1 fruit fly cellular context compared by ENCODE assay signal in the genomic region with DNA sequence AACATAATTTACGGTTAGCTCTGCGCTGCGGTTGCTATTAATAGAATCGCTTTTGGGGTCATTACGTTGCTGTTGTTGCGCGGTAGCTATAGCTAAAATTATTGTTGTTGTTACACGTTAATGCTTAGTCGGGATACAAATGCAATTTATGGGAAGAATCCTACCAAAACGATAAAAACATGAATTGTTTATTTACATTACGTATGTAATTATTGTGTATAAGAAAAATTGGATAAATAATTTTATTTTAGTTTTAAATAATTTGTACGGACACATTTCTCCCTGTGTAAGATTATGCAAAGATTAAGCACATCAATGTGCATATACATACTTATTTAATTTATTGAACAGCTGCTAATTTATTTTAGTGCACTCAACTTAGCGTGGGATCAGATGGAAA.
TF ChIP-seq lines count a peak whose summit lies in the region.

No protein-coding gene starts in this region.

TF ChIP-seq in whole organism, embryonic, 481 proteins besides CTCF, POLR2A, EP300 and RAD21 (continued from another document and continues in another):
- TF ChIP-seq sens (GFP tag; lab: Kevin White, UChicago): peak; percentile 69
- no peak for TF ChIP-seq MESR4 (GFP tag; optimal IDR thresholded peaks at IDR 0.05; lab: Kevin White, UChicago)
- peak; percentile 62 for TF ChIP-seq Abd-B (GFP tag; optimal IDR thresholded peaks at IDR 0.05; lab: Kevin White, UChicago)
- TF ChIP-seq CG4707 (GFP tag; optimal IDR thresholded peaks at IDR 0.05; lab: Kevin White, UChicago): peak; percentile 42
- TF ChIP-seq CG17359 (tag; optimal IDR thresholded peaks at IDR 0.05; lab: Kevin White, UChicago): peak; percentile 70
- peak; percentile 52 for TF ChIP-seq ewg (GFP tag; optimal IDR thresholded peaks at IDR 0.05; lab: Kevin White, UChicago)
- TF ChIP-seq Hr3 (GFP tag; optimal IDR thresholded peaks at IDR 0.05; lab: Kevin White, UChicago): peak; percentile 30
- TF ChIP-seq tap (tag; optimal IDR thresholded peaks at IDR 0.05; lab: Kevin White, UChicago): peak; percentile 68
- TF ChIP-seq CG17385 (GFP tag; optimal IDR thresholded peaks at IDR 0.05; lab: Kevin White, UChicago): peak; percentile 49
- TF ChIP-seq CG10462 (GFP tag; optimal IDR thresholded peaks at IDR 0.05; lab: Kevin White, UChicago): no peak
- peak; percentile 7 for TF ChIP-seq Sry-β (GFP tag; optimal IDR thresholded peaks at IDR 0.05; lab: Kevin White, UChicago)
- TF ChIP-seq Hr51 (GFP tag; optimal IDR thresholded peaks at IDR 0.05; lab: Kevin White, UChicago): peak in 1 of 2 experiments; percentile 67
- peak; percentile 6 for TF ChIP-seq CG31388 (GFP tag; optimal IDR thresholded peaks at IDR 0.05; lab: Kevin White, UChicago)
- TF ChIP-seq mld (GFP tag; IDR thresholded peaks at IDR 0.05; lab: Robert Waterston, UW; ENCODE audit: partially characterized antibody): no peak
- TF ChIP-seq CG10979 (tag; optimal IDR thresholded peaks at IDR 0.05; lab: Kevin White, UChicago): peak; percentile 84
- TF ChIP-seq PHDP (tag; optimal IDR thresholded peaks at IDR 0.05; lab: Kevin White, UChicago): peak; percentile 79
- peak in 1 of 2 experiments; percentile 52 for TF ChIP-seq eve (GFP tag; optimal IDR thresholded peaks at IDR 0.05; lab: Kevin White, UChicago)
- TF ChIP-seq oc (tag; optimal IDR thresholded peaks at IDR 0.05; lab: Kevin White, UChicago): peak; percentile 73
- no peak for TF ChIP-seq Trl (optimal IDR thresholded peaks at IDR 0.05; lab: Kevin White, UChicago)
- no peak for TF ChIP-seq Trl (GFP tag; optimal IDR thresholded peaks at IDR 0.05; lab: Kevin White, UChicago)
- no peak for TF ChIP-seq bcd (GFP tag; optimal IDR thresholded peaks at IDR 0.05; lab: Kevin White, UChicago)
- peak; percentile 74 for TF ChIP-seq CG14710 (tag; optimal IDR thresholded peaks at IDR 0.05; lab: Kevin White, UChicago)
- TF ChIP-seq NC2α (GFP tag; optimal IDR thresholded peaks at IDR 0.05; lab: Kevin White, UChicago): no peak
- no peak for TF ChIP-seq CG14014 (GFP tag; IDR thresholded peaks at IDR 0.05; lab: Robert Waterston, UW)
- peak; percentile 22 for TF ChIP-seq Lhr (GFP tag; optimal IDR thresholded peaks at IDR 0.05; lab: Kevin White, UChicago)
- peak; percentile 72; the same call in 1 of the 2 replicates for TF ChIP-seq CG31441 (GFP tag; IDR thresholded peaks at IDR 0.05; lab: Robert Waterston, UW)
- TF ChIP-seq CG12391 (tag; optimal IDR thresholded peaks at IDR 0.05; lab: Kevin White, UChicago): peak; percentile 74
- TF ChIP-seq row (GFP tag; IDR thresholded peaks at IDR 0.05; lab: Robert Waterston, UW): peak; percentile 55; the same call in 2 of the 3 replicates
- TF ChIP-seq CG1529 (GFP tag; optimal IDR thresholded peaks at IDR 0.05; lab: Kevin White, UChicago): peak; percentile 20
- peak; percentile 61 for TF ChIP-seq ATbp (GFP tag; optimal IDR thresholded peaks at IDR 0.05; lab: Kevin White, UChicago)
- TF ChIP-seq CG4360 (GFP tag; IDR thresholded peaks at IDR 0.05; lab: Robert Waterston, UW): peak; percentile 33; the same call in 1 of the 2 replicates
- TF ChIP-seq Fer3 (tag; optimal IDR thresholded peaks at IDR 0.05; lab: Kevin White, UChicago): peak; percentile 26
- peak; percentile 85 for TF ChIP-seq CG18262 (tag; optimal IDR thresholded peaks at IDR 0.05; lab: Kevin White, UChicago)
- TF ChIP-seq Taf1 (GFP tag; IDR thresholded peaks at IDR 0.05; lab: Robert Waterston, UW): no peak
- peak; percentile 26 for TF ChIP-seq run (tag; optimal IDR thresholded peaks at IDR 0.05; lab: Kevin White, UChicago)
- TF ChIP-seq CG13894 (tag; optimal IDR thresholded peaks at IDR 0.05; lab: Kevin White, UChicago): no peak
- peak in 1 of 2 experiments; percentile 27 for TF ChIP-seq dpn (GFP tag; optimal IDR thresholded peaks at IDR 0.05; lab: Kevin White, UChicago)
- peak; percentile 75 for TF ChIP-seq D19A (tag; optimal IDR thresholded peaks at IDR 0.05; lab: Kevin White, UChicago)
- TF ChIP-seq CG32772 (GFP tag; IDR thresholded peaks at IDR 0.05; lab: Robert Waterston, UW): no peak
- TF ChIP-seq trem (tag; optimal IDR thresholded peaks at IDR 0.05; lab: Kevin White, UChicago): peak; percentile 64
- TF ChIP-seq Ssrp (tag; optimal IDR thresholded peaks at IDR 0.05; lab: Kevin White, UChicago): peak; percentile 76
- peak; percentile 49 for TF ChIP-seq HLH3B (GFP tag; IDR thresholded peaks at IDR 0.05; lab: Robert Waterston, UW)
- peak; percentile 51 for TF ChIP-seq CG10267 (tag; optimal IDR thresholded peaks at IDR 0.05; lab: Kevin White, UChicago)
- no peak for TF ChIP-seq CG2129 (GFP tag; IDR thresholded peaks at IDR 0.05; lab: Robert Waterston, UW; ENCODE audit: partially characterized antibody)
- no peak for TF ChIP-seq Ada2b (GFP tag; IDR thresholded peaks at IDR 0.05; lab: Robert Waterston, UW)
- TF ChIP-seq CG13424 (tag; optimal IDR thresholded peaks at IDR 0.05; lab: Kevin White, UChicago): peak; percentile 71
- peak; percentile 71 for TF ChIP-seq gsb-n (tag; optimal IDR thresholded peaks at IDR 0.05; lab: Kevin White, UChicago)
- peak; percentile 45 for TF ChIP-seq wor (GFP tag; IDR thresholded peaks at IDR 0.05; lab: Robert Waterston, UW)
- TF ChIP-seq CG10959 (GFP tag; IDR thresholded peaks at IDR 0.05; lab: Robert Waterston, UW): no peak
- no peak for TF ChIP-seq sc (optimal IDR thresholded peaks at IDR 0.05; lab: Kevin White, UChicago)
- peak; percentile 17 for TF ChIP-seq sc (GFP tag; optimal IDR thresholded peaks at IDR 0.05; lab: Kevin White, UChicago)
- TF ChIP-seq CG11093 (GFP tag; IDR thresholded peaks at IDR 0.05; lab: Robert Waterston, UW): 0 out of 3 replicates have a peak, but pooled peaks have one; percentile 10
- TF ChIP-seq Mes4 (GFP tag; optimal IDR thresholded peaks at IDR 0.05; lab: Kevin White, UChicago): no peak
- no peak for TF ChIP-seq CG10543 (GFP tag; optimal IDR thresholded peaks at IDR 0.05; lab: Kevin White, UChicago)
- no peak for TF ChIP-seq chif (GFP tag; optimal IDR thresholded peaks at IDR 0.05; lab: Kevin White, UChicago)
- TF ChIP-seq CG15269 (tag; optimal IDR thresholded peaks at IDR 0.05; lab: Kevin White, UChicago): peak; percentile 42
- peak; percentile 46 for TF ChIP-seq salm (tag; optimal IDR thresholded peaks at IDR 0.05; lab: Kevin White, UChicago)
- TF ChIP-seq CG18599 (GFP tag; optimal IDR thresholded peaks at IDR 0.05; lab: Kevin White, UChicago): no peak
- TF ChIP-seq BEAF-32 (GFP tag; optimal IDR thresholded peaks at IDR 0.05; lab: Kevin White, UChicago): no peak
- TF ChIP-seq kah (GFP tag; optimal IDR thresholded peaks at IDR 0.05; lab: Kevin White, UChicago): peak; percentile 46
- peak; percentile 3 for TF ChIP-seq nau (GFP tag; optimal IDR thresholded peaks at IDR 0.05; lab: Kevin White, UChicago)
- TF ChIP-seq sisA (GFP tag; IDR thresholded peaks at IDR 0.05; lab: Robert Waterston, UW): peak; percentile 43; the same call in 1 of the 2 replicates
- no peak for TF ChIP-seq so (GFP tag; IDR thresholded peaks at IDR 0.05; lab: Robert Waterston, UW)
- peak; percentile 80 for TF ChIP-seq CG2712 (tag; optimal IDR thresholded peaks at IDR 0.05; lab: Kevin White, UChicago)
- peak; percentile 29 for TF ChIP-seq CG10209 (GFP tag; optimal IDR thresholded peaks at IDR 0.05; lab: Kevin White, UChicago)
- TF ChIP-seq CG7839 (tag; optimal IDR thresholded peaks at IDR 0.05; lab: Kevin White, UChicago): peak; percentile 73
- TF ChIP-seq bsh (GFP tag; optimal IDR thresholded peaks at IDR 0.05; lab: Kevin White, UChicago): peak in 1 of 2 experiments; percentile 92
- TF ChIP-seq CG3838 (GFP tag; optimal IDR thresholded peaks at IDR 0.05; lab: Kevin White, UChicago): no peak
- TF ChIP-seq danr (GFP tag; IDR thresholded peaks at IDR 0.05; lab: Robert Waterston, UW): 0 out of 2 replicates have a peak, but pooled peaks have one; percentile 14
- peak; percentile 6 for TF ChIP-seq odd (GFP tag; optimal IDR thresholded peaks at IDR 0.05; lab: Kevin White, UChicago)
- TF ChIP-seq twi (tag; optimal IDR thresholded peaks at IDR 0.05; lab: Kevin White, UChicago): peak; percentile 46
- TF ChIP-seq CG6854 (GFP tag; optimal IDR thresholded peaks at IDR 0.05; lab: Kevin White, UChicago): no peak
- no peak for TF ChIP-seq Mrtf (GFP tag; IDR thresholded peaks at IDR 0.05; lab: Robert Waterston, UW)
- peak; percentile 65 for TF ChIP-seq nerfin-1 (tag; optimal IDR thresholded peaks at IDR 0.05; lab: Kevin White, UChicago)
- TF ChIP-seq Hsf (GFP tag; optimal IDR thresholded peaks at IDR 0.05; lab: Kevin White, UChicago): no peak
- TF ChIP-seq CG33557 (GFP tag; optimal IDR thresholded peaks at IDR 0.05; lab: Kevin White, UChicago): peak; percentile 25
- no peak for TF ChIP-seq lov (optimal IDR thresholded peaks at IDR 0.05; lab: Kevin White, UChicago)
- no peak for TF ChIP-seq lov (GFP tag; IDR thresholded peaks at IDR 0.05; lab: Robert Waterston, UW)
- no peak for TF ChIP-seq cwo (GFP tag; optimal IDR thresholded peaks at IDR 0.05; lab: Kevin White, UChicago)
- TF ChIP-seq lmd (GFP tag; IDR thresholded peaks at IDR 0.05; lab: Robert Waterston, UW): no peak
- peak; percentile 4 for TF ChIP-seq CG12659 (GFP tag; optimal IDR thresholded peaks at IDR 0.05; lab: Kevin White, UChicago)
- TF ChIP-seq CG8924 (tag; optimal IDR thresholded peaks at IDR 0.05; lab: Kevin White, UChicago): peak; percentile 63
- peak; percentile 60 for TF ChIP-seq CG6254 (GFP tag; optimal IDR thresholded peaks at IDR 0.05; lab: Kevin White, UChicago)
- peak; percentile 33; the same call in 1 of the 3 replicates for TF ChIP-seq dysf (GFP tag; IDR thresholded peaks at IDR 0.05; lab: Robert Waterston, UW)
- peak; percentile 26; the same call in 1 of the 2 replicates for TF ChIP-seq esg (GFP tag; conservative IDR thresholded peaks at IDR 0.05; lab: Robert Waterston, UW)
- peak; percentile 70 for TF ChIP-seq dmrt11E (tag; optimal IDR thresholded peaks at IDR 0.05; lab: Kevin White, UChicago)
- TF ChIP-seq CG11695 (GFP tag; IDR thresholded peaks at IDR 0.05; lab: Robert Waterston, UW): 0 out of 3 replicates have a peak, but pooled peaks have one; percentile 13
- TF ChIP-seq croc (GFP tag; conservative IDR thresholded peaks at IDR 0.05; lab: Robert Waterston, UW): peak; percentile 51
- TF ChIP-seq CoRest (tag; optimal IDR thresholded peaks at IDR 0.05; lab: Kevin White, UChicago): peak; percentile 65
- peak; percentile 11 for TF ChIP-seq CG30403 (GFP tag; optimal IDR thresholded peaks at IDR 0.05; lab: Kevin White, UChicago)
- TF ChIP-seq CG4424 (GFP tag; optimal IDR thresholded peaks at IDR 0.05; lab: Kevin White, UChicago): peak; percentile 52
- TF ChIP-seq fd96Cb (tag; optimal IDR thresholded peaks at IDR 0.05; lab: Kevin White, UChicago): peak; percentile 75
- peak; percentile 32 for TF ChIP-seq CG11723 (GFP tag; optimal IDR thresholded peaks at IDR 0.05; lab: Kevin White, UChicago)
- peak; percentile 80 for TF ChIP-seq dmrt99B (tag; optimal IDR thresholded peaks at IDR 0.05; lab: Kevin White, UChicago)
- peak; percentile 41; the same call in 2 of the 3 replicates for TF ChIP-seq tgo (GFP tag; IDR thresholded peaks at IDR 0.05; lab: Robert Waterston, UW)
- peak; percentile 82 for TF ChIP-seq nmo (GFP tag; optimal IDR thresholded peaks at IDR 0.05; lab: Kevin White, UChicago)
- TF ChIP-seq CG11696 (GFP tag; IDR thresholded peaks at IDR 0.05; lab: Robert Waterston, UW): no peak
- peak; percentile 51; the same call in 1 of the 2 replicates for TF ChIP-seq Awh (GFP tag; IDR thresholded peaks at IDR 0.05; lab: Robert Waterston, UW)
- TF ChIP-seq Xrp1 (GFP tag; IDR thresholded peaks at IDR 0.05; lab: Robert Waterston, UW): peak; percentile 76
- TF ChIP-seq Kr (GFP tag; optimal IDR thresholded peaks at IDR 0.05; lab: Kevin White, UChicago): no peak
- TF ChIP-seq nerfin-2 (GFP tag; IDR thresholded peaks at IDR 0.05; lab: Robert Waterston, UW; ENCODE audit: partially characterized antibody): no peak
- TF ChIP-seq inv (GFP tag; IDR thresholded peaks at IDR 0.05; lab: Robert Waterston, UW; ENCODE audit: partially characterized antibody): no peak
- peak in 1 of 2 experiments; percentile 78 for TF ChIP-seq Eip74EF (GFP tag; optimal IDR thresholded peaks at IDR 0.05; lab: Kevin White, UChicago)
- TF ChIP-seq hkb (optimal IDR thresholded peaks at IDR 0.05; lab: Kevin White, UChicago): no peak
- 0 out of 2 replicates have a peak, but pooled peaks have one; percentile 36 for TF ChIP-seq hkb (GFP tag; IDR thresholded peaks at IDR 0.05; lab: Robert Waterston, UW)
- TF ChIP-seq phol (tag; optimal IDR thresholded peaks at IDR 0.05; lab: Kevin White, UChicago): peak; percentile 82
- no peak for TF ChIP-seq ab (GFP tag; optimal IDR thresholded peaks at IDR 0.05; lab: Kevin White, UChicago)
- TF ChIP-seq bowl (GFP tag; IDR thresholded peaks at IDR 0.05; lab: Robert Waterston, UW): no peak
- peak; percentile 53 for TF ChIP-seq CG1603 (tag; optimal IDR thresholded peaks at IDR 0.05; lab: Kevin White, UChicago)
- peak; percentile 47 for TF ChIP-seq CG10366 (GFP tag; IDR thresholded peaks at IDR 0.05; lab: Robert Waterston, UW)
- TF ChIP-seq Dll (GFP tag; IDR thresholded peaks at IDR 0.05; lab: Robert Waterston, UW; ENCODE audit: partially characterized antibody): no peak
- 0 out of 2 replicates have a peak, but pooled peaks have one; percentile 4 for TF ChIP-seq rib (GFP tag; IDR thresholded peaks at IDR 0.05; lab: Robert Waterston, UW)
- TF ChIP-seq Dip2 (GFP tag; IDR thresholded peaks at IDR 0.05; lab: Robert Waterston, UW): no peak
- peak; percentile 12 for TF ChIP-seq CG3407 (GFP tag; optimal IDR thresholded peaks at IDR 0.05; lab: Kevin White, UChicago)
- no peak for TF ChIP-seq CG6272 (GFP tag; IDR thresholded peaks at IDR 0.05; lab: Robert Waterston, UW)
- no peak for TF ChIP-seq aop (GFP tag; IDR thresholded peaks at IDR 0.05; lab: Robert Waterston, UW)
- TF ChIP-seq CG12299 (tag; optimal IDR thresholded peaks at IDR 0.05; lab: Kevin White, UChicago): peak; percentile 29
- peak; percentile 34 for TF ChIP-seq CG12769 (tag; optimal IDR thresholded peaks at IDR 0.05; lab: Kevin White, UChicago)
- peak; percentile 72 for TF ChIP-seq CG2678 (tag; optimal IDR thresholded peaks at IDR 0.05; lab: Kevin White, UChicago)
- 0 out of 2 replicates have a peak, but pooled peaks have one; percentile 44 for TF ChIP-seq ttk (GFP tag; IDR thresholded peaks at IDR 0.05; lab: Robert Waterston, UW)
- TF ChIP-seq CG2875 (GFP tag; optimal IDR thresholded peaks at IDR 0.05; lab: Kevin White, UChicago): peak; percentile 60
- peak; percentile 11 for TF ChIP-seq tin (GFP tag; optimal IDR thresholded peaks at IDR 0.05; lab: Kevin White, UChicago)
- TF ChIP-seq CG10431 (GFP tag; optimal IDR thresholded peaks at IDR 0.05; lab: Kevin White, UChicago): no peak
- peak; percentile 6 for TF ChIP-seq CG17568 (GFP tag; optimal IDR thresholded peaks at IDR 0.05; lab: Kevin White, UChicago)
- TF ChIP-seq H15 (GFP tag; IDR thresholded peaks at IDR 0.05; lab: Robert Waterston, UW): no peak
- peak; percentile 73 for TF ChIP-seq CG15601 (tag; optimal IDR thresholded peaks at IDR 0.05; lab: Kevin White, UChicago)
